Fruit fly (Drosophila melanogaster) whole organism, embryonic: ENCODE measurements around the gene CG8516.

Experiments
- Bteb2 ChIP-seq: fragments of 200-800 bp; sonication (Bioruptor generic); optimal IDR thresholded peaks from 2 replicates; lab custom pipeline; 2016; ENCODE audit warnings: missing biosample characterization, missing genetic modification characterization
- CG10366 ChIP-seq: fragments of 200-800 bp; sonication (Bioruptor generic); IDR thresholded peaks from 2 replicates; pipeline ENCODE4 v1.3.6; 2022; ENCODE audit warnings: missing biosample characterization, missing genetic modification characterization
- CG10543 ChIP-seq: fragments of 200-800 bp; sonication (Bioruptor generic); optimal IDR thresholded peaks from 3 replicates; lab custom pipeline; 2017; ENCODE audit warnings: missing biosample characterization, mild to moderate bottlenecking, missing genetic modification characterization, moderate library complexity
- CG11093 ChIP-seq: fragments of 200-800 bp; sonication (Bioruptor generic); IDR thresholded peaks from 3 replicates; pipeline ENCODE4 v1.3.6; 2022; ENCODE audit warnings: missing biosample characterization, missing genetic modification characterization
- CG11456 ChIP-seq: fragments of 200-800 bp; sonication (Bioruptor generic); IDR thresholded peaks from 3 replicates; pipeline ENCODE4 v1.3.6; 2022; ENCODE audit warnings: missing biosample characterization, missing genetic modification characterization
- CG1233 ChIP-seq: fragments of 200-800 bp; sonication (Bioruptor generic); optimal IDR thresholded peaks from 4 replicates; lab custom pipeline; 2018; ENCODE audit warnings: missing biosample characterization, mild to moderate bottlenecking, missing genetic modification characterization
- CG12769 ChIP-seq: fragments of 200-800 bp; sonication (Bioruptor generic); optimal IDR thresholded peaks from 2 replicates; lab custom pipeline; 2019; ENCODE audit warnings: missing biosample characterization, mild to moderate bottlenecking, missing genetic modification characterization, moderate library complexity
- CG13775 ChIP-seq: fragments of 200-800 bp; sonication (Bioruptor generic); optimal IDR thresholded peaks from 3 replicates; lab custom pipeline; 2017; ENCODE audit warnings: missing biosample characterization, mild to moderate bottlenecking, missing genetic modification characterization
- CG14441 ChIP-seq: fragments of 200-800 bp; sonication (Bioruptor generic); IDR thresholded peaks from 2 replicates; pipeline ENCODE4 v1.3.6; 2022; ENCODE audit warnings: missing biosample characterization, missing genetic modification characterization
- CG15073 ChIP-seq: fragments of 200-800 bp; sonication (Bioruptor generic); optimal IDR thresholded peaks from 2 replicates; lab custom pipeline; 2016; ENCODE audit warnings: missing biosample characterization, missing genetic modification characterization
- CG16813 ChIP-seq: fragments of 200-800 bp; sonication (Bioruptor generic); IDR thresholded peaks from 3 replicates; pipeline ENCODE4 v1.3.6; 2022; ENCODE audit warnings: missing biosample characterization, missing genetic modification characterization; ENCODE audit not compliant: partially characterized antibody
- CG16815 ChIP-seq: fragments of 200-800 bp; sonication (Bioruptor generic); optimal IDR thresholded peaks from 3 replicates; lab custom pipeline; 2017; ENCODE audit warnings: missing biosample characterization, mild to moderate bottlenecking, missing genetic modification characterization
- CG18599 ChIP-seq: fragments of 200-800 bp; sonication (Bioruptor generic); optimal IDR thresholded peaks from 3 replicates; lab custom pipeline; 2017; ENCODE audit warnings: missing biosample characterization, missing genetic modification characterization, mild to moderate bottlenecking, moderate library complexity, missing genetic modification reagents
- CG31224 ChIP-seq: fragments of 200-800 bp; sonication (Bioruptor generic); IDR thresholded peaks from 2 replicates; pipeline ENCODE4 v1.3.6; 2022; ENCODE audit warnings: missing biosample characterization, missing genetic modification characterization
- CG3847 ChIP-seq: fragments of 200-800 bp; sonication (Bioruptor generic); IDR thresholded peaks from 2 replicates; pipeline ENCODE4 v1.3.6; 2022; ENCODE audit warnings: missing biosample characterization, missing genetic modification characterization
- CG4328 ChIP-seq: fragments of 200-800 bp; sonication (Bioruptor generic); optimal IDR thresholded peaks from 3 replicates; lab custom pipeline; 2017; ENCODE audit warnings: missing biosample characterization, missing genetic modification reagents, missing genetic modification characterization
- CG4820 ChIP-seq: fragments of 200-800 bp; sonication (Bioruptor generic); optimal IDR thresholded peaks from 3 replicates; lab custom pipeline; 2016; ENCODE audit warnings: missing biosample characterization, missing genetic modification characterization
- CG4854 ChIP-seq: fragments of 200-800 bp; sonication (Bioruptor generic); optimal IDR thresholded peaks from 2 replicates; lab custom pipeline; 2016; ENCODE audit warnings: missing biosample characterization, missing genetic modification characterization, inconsistent platforms
- CG5180 ChIP-seq: fragments of 200-800 bp; sonication (Bioruptor generic); optimal IDR thresholded peaks from 3 replicates; lab custom pipeline; 2017; ENCODE audit warnings: missing biosample characterization, missing genetic modification characterization, mild to moderate bottlenecking, moderate library complexity, missing genetic modification reagents
- CG6175 ChIP-seq: fragments of 200-800 bp; sonication (Bioruptor generic); IDR thresholded peaks from 3 replicates; pipeline ENCODE4 v1.3.6; 2022; ENCODE audit warnings: missing biosample characterization, missing genetic modification characterization
- CG6254 ChIP-seq: fragments of 200-800 bp; sonication (Bioruptor generic); optimal IDR thresholded peaks from 3 replicates; lab custom pipeline; 2017; ENCODE audit warnings: mild to moderate bottlenecking, missing biosample characterization, missing genetic modification reagents, missing genetic modification characterization
- CG6689 ChIP-seq: fragments of 200-800 bp; sonication (Bioruptor generic); IDR thresholded peaks from 2 replicates; pipeline ENCODE4 v1.3.6; 2022; ENCODE audit warnings: missing biosample characterization, missing genetic modification characterization
- CG7745 ChIP-seq: fragments of 200-800 bp; sonication (Bioruptor generic); optimal IDR thresholded peaks from 2 replicates; lab custom pipeline; 2018; ENCODE audit warnings: missing biosample characterization, mild to moderate bottlenecking, missing genetic modification characterization, moderate library complexity
- CG7963 ChIP-seq: fragments of 200-800 bp; sonication (Bioruptor generic); IDR thresholded peaks from 3 replicates; pipeline ENCODE4 v1.3.6; 2022; ENCODE audit warnings: missing biosample characterization, missing genetic modification characterization; ENCODE audit not compliant: partially characterized antibody
- CG8089 ChIP-seq: fragments of 200-800 bp; sonication (Bioruptor generic); optimal IDR thresholded peaks from 3 replicates; lab custom pipeline; 2016; ENCODE audit warnings: missing biosample characterization, missing genetic modification characterization
- CG9727 ChIP-seq: fragments of 200-800 bp; sonication (Bioruptor generic); optimal IDR thresholded peaks from 3 replicates; lab custom pipeline; 2017; ENCODE audit warnings: missing biosample characterization, mild to moderate bottlenecking, missing genetic modification characterization
- CG9932 ChIP-seq: fragments of 200-800 bp; sonication (Bioruptor generic); IDR thresholded peaks from 2 replicates; pipeline ENCODE4 v1.3.6; 2022; ENCODE audit warnings: missing biosample characterization, missing genetic modification characterization
- Chrac-16 ChIP-seq: fragments of 200-800 bp; sonication (Bioruptor generic); optimal IDR thresholded peaks from 3 replicates; lab custom pipeline; 2016; ENCODE audit warnings: missing biosample characterization, missing genetic modification characterization
- CoRest ChIP-seq: fragments of 200-800 bp; sonication (Bioruptor generic); optimal IDR thresholded peaks from 3 replicates; lab custom pipeline; 2018; ENCODE audit warnings: missing biosample characterization, mild to moderate bottlenecking, missing genetic modification characterization, moderate library complexity
- Dbx ChIP-seq: fragments of 200-800 bp; sonication (Bioruptor generic); IDR thresholded peaks from 3 replicates; pipeline ENCODE4 v1.3.6; 2022; ENCODE audit warnings: missing biosample characterization, missing genetic modification characterization
- Fer2 ChIP-seq: fragments of 200-800 bp; sonication (Bioruptor generic); optimal IDR thresholded peaks from 2 replicates; lab custom pipeline; 2018; ENCODE audit warnings: missing biosample characterization, mild to moderate bottlenecking, missing genetic modification characterization, moderate library complexity
- HLH4C ChIP-seq: fragments of 200-800 bp; sonication (Bioruptor generic); IDR thresholded peaks from 3 replicates; pipeline ENCODE4 v1.3.6; 2022; ENCODE audit warnings: missing biosample characterization, missing genetic modification characterization; ENCODE audit not compliant: partially characterized antibody
- Mes4 ChIP-seq: fragments of 200-800 bp; sonication (Bioruptor generic); optimal IDR thresholded peaks from 2 replicates; lab custom pipeline; 2016; ENCODE audit warnings: missing biosample characterization, missing genetic modification characterization
- NK7.1 ChIP-seq: fragments of 200-800 bp; sonication (Bioruptor generic); optimal IDR thresholded peaks from 3 replicates; lab custom pipeline; 2016; ENCODE audit warnings: missing biosample characterization, missing genetic modification characterization
- Nf-YC ChIP-seq: fragments of 200-800 bp; optimal IDR thresholded peaks from 3 replicates; lab custom pipeline; 2019; ENCODE audit warnings: missing biosample characterization, mild to moderate bottlenecking, missing genetic modification characterization, moderate library complexity
- Scr ChIP-seq: fragments of 200-800 bp; sonication (Bioruptor generic); IDR thresholded peaks from 2 replicates; pipeline ENCODE4 v1.3.6; 2022; ENCODE audit warnings: missing biosample characterization, missing genetic modification characterization; ENCODE audit not compliant: partially characterized antibody
- abd-A ChIP-seq: fragments of 200-800 bp; sonication (Bioruptor generic); optimal IDR thresholded peaks from 3 replicates; lab custom pipeline; 2019; ENCODE audit warnings: missing biosample characterization, mild to moderate bottlenecking, missing genetic modification characterization, moderate library complexity
- bowl ChIP-seq: fragments of 200-800 bp; sonication (Bioruptor generic); IDR thresholded peaks from 2 replicates; pipeline ENCODE4 v1.3.6; 2022; ENCODE audit warnings: missing biosample characterization, missing genetic modification characterization
- ewg ChIP-seq: fragments of 200-800 bp; sonication (Bioruptor generic); optimal IDR thresholded peaks from 3 replicates; lab custom pipeline; 2017; ENCODE audit warnings: mild to moderate bottlenecking, missing biosample characterization, missing genetic modification reagents, missing genetic modification characterization
- grau ChIP-seq: fragments of 200-800 bp; optimal IDR thresholded peaks from 3 replicates; lab custom pipeline; 2019; ENCODE audit warnings: missing biosample characterization, mild to moderate bottlenecking, missing genetic modification characterization, moderate library complexity
- h ChIP-seq: fragments of >200 bp; optimal IDR thresholded peaks from 2 replicates; lab custom pipeline; 2017
- klu ChIP-seq: fragments of 200-800 bp; sonication (Bioruptor generic); IDR thresholded peaks from 2 replicates; pipeline ENCODE4 v1.3.6; 2022; ENCODE audit warnings: missing biosample characterization, missing genetic modification characterization
- peb ChIP-seq: fragments of 200-800 bp; sonication (Bioruptor generic); IDR thresholded peaks from 2 replicates; pipeline ENCODE4 v1.3.6; 2022; ENCODE audit warnings: missing biosample characterization, missing genetic modification characterization
- pnt ChIP-seq: fragments of 200-800 bp; sonication (Bioruptor generic); optimal IDR thresholded peaks from 3 replicates; lab custom pipeline; 2016; ENCODE audit warnings: missing biosample characterization, missing genetic modification characterization
- tin ChIP-seq: fragments of 200-800 bp; sonication (Bioruptor generic); optimal IDR thresholded peaks from 3 replicates; lab custom pipeline; 2016; ENCODE audit warnings: missing biosample characterization, missing genetic modification characterization
- trem ChIP-seq: fragments of 200-800 bp; optimal IDR thresholded peaks from 3 replicates; lab custom pipeline; 2019; ENCODE audit warnings: missing biosample characterization, mild to moderate bottlenecking, missing genetic modification characterization, moderate library complexity
- z ChIP-seq: fragments of 200-800 bp; sonication (Bioruptor generic); IDR thresholded peaks from 3 replicates; pipeline ENCODE4 v1.3.6; 2022; ENCODE audit warnings: missing biosample characterization, missing genetic modification characterization
- zen2 ChIP-seq: fragments of 200-800 bp; sonication (Bioruptor generic); IDR thresholded peaks from 3 replicates; pipeline ENCODE4 v1.3.6; 2022; ENCODE audit warnings: missing biosample characterization, missing genetic modification characterization; ENCODE audit not compliant: partially characterized antibody

The CG8516 gene

DNA sequence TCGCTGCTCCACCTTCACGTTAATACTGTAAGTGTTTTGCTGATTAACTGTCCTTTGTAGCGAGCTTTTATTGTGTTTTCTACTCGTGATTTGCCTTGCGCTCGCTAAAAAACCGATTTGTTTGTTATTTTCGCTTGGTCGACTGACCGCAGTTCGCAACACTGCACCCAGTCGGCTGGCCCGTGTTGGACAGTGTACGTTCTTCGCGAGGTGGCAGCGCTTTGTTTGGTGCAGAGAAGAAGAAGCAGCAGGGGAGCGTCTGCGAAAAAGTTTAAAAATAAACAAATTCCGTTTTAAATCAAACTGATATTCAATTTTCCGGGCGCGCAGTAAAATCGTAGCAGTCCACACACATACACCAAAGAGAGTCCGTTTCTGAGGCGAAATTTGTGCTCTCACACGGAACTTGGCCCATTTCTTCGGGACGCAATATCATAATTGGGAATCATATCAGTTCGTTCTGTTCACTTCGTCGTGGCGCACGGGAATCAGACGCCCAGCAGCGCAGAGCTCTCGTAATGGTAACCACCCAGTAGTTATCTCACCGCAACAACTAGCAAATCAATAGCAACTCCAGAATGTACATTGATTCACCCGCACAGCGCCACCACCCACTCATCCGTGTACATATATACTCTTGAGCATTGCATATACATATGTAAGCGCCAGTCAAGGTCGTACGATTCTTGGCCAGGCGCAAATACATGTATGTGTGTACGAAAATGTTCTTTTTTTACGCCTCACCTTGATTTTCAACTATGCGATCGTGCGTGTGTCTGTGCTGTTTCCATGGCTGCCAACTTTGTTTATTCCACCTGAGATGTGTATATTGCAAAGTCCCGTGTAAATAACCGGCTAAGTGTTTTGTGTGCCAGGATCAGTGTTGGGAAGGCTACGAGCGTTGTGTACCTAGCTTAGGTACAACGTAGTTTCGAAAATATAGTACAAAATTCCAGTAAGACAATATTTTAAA is 25.2 kb upstream of the CG8516 start, which contains the start of gene Naa80 (continued):
- TF ChIP-seq CG6254 (no peak), Mes4 (GFP tag; lab: Kevin White, UChicago) (peak; percentile 45), CG9932 (GFP tag; lab: Robert Waterston, UW) (peak; percentile 87), Chrac-16 (GFP tag; lab: Kevin White, UChicago) (peak; percentile 72), ewg (GFP tag; lab: Kevin White, UChicago) (peak; percentile 58), CG16815 (GFP tag; lab: Kevin White, UChicago) (peak; percentile 24), trem (tag; lab: Kevin White, UChicago) (peak; percentile 88), Bteb2 (GFP tag; lab: Kevin White, UChicago) (peak; percentile 50), CG4854 (GFP tag; lab: Kevin White, UChicago) (peak; percentile 27), NK7.1 (peak; percentile 31), pnt (peak; percentile 44), HLH4C (GFP tag; lab: Robert Waterston, UW) (0 out of 3 replicates have a peak, but pooled peaks have one; percentile 23), CG15073 (GFP tag; lab: Kevin White, UChicago) (no peak), CG7745 (tag; lab: Kevin White, UChicago) (no peak), CG3847 (GFP tag; lab: Robert Waterston, UW) (peak; percentile 94), peb (GFP tag; lab: Robert Waterston, UW) (no peak), CG11093 (GFP tag; lab: Robert Waterston, UW) (no peak), CG13775 (GFP tag; lab: Kevin White, UChicago) (peak; percentile 9), CG8089 (peak; percentile 16), CG4820 (GFP tag; lab: Kevin White, UChicago) (peak; percentile 8), CG16813 (GFP tag; lab: Robert Waterston, UW) (peak; percentile 46; the same call in 1 of the 3 replicates), CG7963 (no peak), CG11456 (GFP tag; lab: Robert Waterston, UW) (peak; percentile 80), zen2 (no peak), Nf-YC (tag; lab: Kevin White, UChicago) (peak; percentile 52), CG18599 (peak; percentile 74), CG10543 (GFP tag; lab: Kevin White, UChicago) (peak; percentile 72), grau (tag; lab: Kevin White, UChicago) (peak; percentile 53), CG6689 (GFP tag; lab: Robert Waterston, UW) (no peak), CG4328 (peak; percentile 1), CG5180 (GFP tag; lab: Kevin White, UChicago) (no peak), CoRest (peak; percentile 6), h (lab: Kevin White, UChicago) (no peak), Scr (GFP tag; lab: Robert Waterston, UW) (peak; percentile 44; the same call in 1 of the 2 replicates), CG1233 (GFP tag; lab: Kevin White, UChicago) (peak; percentile 31), tin (GFP tag; lab: Kevin White, UChicago) (peak; percentile 71), bowl (GFP tag; lab: Robert Waterston, UW) (no peak), z (GFP tag; lab: Robert Waterston, UW) (no peak), klu (GFP tag; lab: Robert Waterston, UW) (no peak), abd-A (tag; lab: Kevin White, UChicago) (no peak), CG9727 (GFP tag; lab: Kevin White, UChicago) (peak; percentile 24), Fer2 (peak; percentile 8), CG6175 (peak; percentile 70; the same call in 2 of the 3 replicates), CG10366 (GFP tag; lab: Robert Waterston, UW) (peak; percentile 41; the same call in 1 of the 2 replicates), CG14441 (GFP tag; lab: Robert Waterston, UW) (peak; percentile 35; the same call in 1 of the 2 replicates), CG31224 (GFP tag; lab: Robert Waterston, UW) (peak; percentile 76), Dbx (peak; percentile 78), CG12769 (tag; lab: Kevin White, UChicago) (peak; percentile 88)
